Fruit fly (Drosophila melanogaster): ENCODE data around the gene TfIIB.

dm6 chr2L:10442048-10442790 is 11.1 kb downstream of the TfIIB start, which contains the start of gene loh:
- TF ChIP-seq h (GFP tag; optimal IDR thresholded peaks at IDR 0.05): no peak
- TF ChIP-seq br (GFP tag; optimal IDR thresholded peaks at IDR 0.05): no peak
- no peak for TF ChIP-seq psq (GFP tag; optimal IDR thresholded peaks at IDR 0.05)
- no peak for TF ChIP-seq sage (GFP tag; optimal IDR thresholded peaks at IDR 0.05)

Measured in whole organism, wandering third instar larva.